Fruit fly (Drosophila melanogaster) whole organism, embryonic: ENCODE measurements around the gene RpL6.

ENCODE experiments used
- Awh ChIP-seq: fragments of 200-800 bp; sonication (Bioruptor generic); IDR thresholded peaks from 2 replicates; pipeline ENCODE4, ENCODE4 v1.3.6; 2022; ENCODE audit warnings: missing biosample characterization, missing genetic modification characterization
- Bgb ChIP-seq: fragments of 200-800 bp; sonication (Bioruptor generic); IDR thresholded peaks from 2 replicates; pipeline ENCODE4 v1.3.6; 2022; ENCODE audit warnings: missing biosample characterization, missing genetic modification characterization; ENCODE audit not compliant: partially characterized antibody
- CG10267 ChIP-seq: fragments of 200-800 bp; sonication (Bioruptor generic); optimal IDR thresholded peaks from 2 replicates; lab custom pipeline; 2018; ENCODE audit warnings: missing biosample characterization, mild to moderate bottlenecking, missing genetic modification characterization, moderate library complexity
- CG10431 ChIP-seq: fragments of 200-800 bp; sonication (Bioruptor generic); optimal IDR thresholded peaks from 3 replicates; lab custom pipeline; 2018; ENCODE audit warnings: missing biosample characterization, mild to moderate bottlenecking, missing genetic modification characterization
- CG11504 ChIP-seq: fragments of 200-800 bp; sonication (Bioruptor generic); optimal IDR thresholded peaks from 3 replicates; lab custom pipeline; 2019; ENCODE audit warnings: missing biosample characterization, mild to moderate bottlenecking, missing genetic modification characterization, moderate library complexity
- CG11560 ChIP-seq: fragments of 200-800 bp; sonication (Bioruptor generic); IDR thresholded peaks from 3 replicates; pipeline ENCODE4 v1.3.6; 2022; ENCODE audit warnings: missing biosample characterization, missing genetic modification characterization
- CG12391 ChIP-seq: fragments of 200-800 bp; sonication (Bioruptor generic); optimal IDR thresholded peaks from 3 replicates; lab custom pipeline; 2018; ENCODE audit warnings: missing biosample characterization, mild to moderate bottlenecking, missing genetic modification characterization, moderate library complexity
- CG13123 ChIP-seq: fragments of 200-800 bp; sonication (Bioruptor generic); optimal IDR thresholded peaks from 2 replicates; lab custom pipeline; 2016; ENCODE audit warnings: missing biosample characterization, missing genetic modification characterization
- CG14441 ChIP-seq: fragments of 200-800 bp; sonication (Bioruptor generic); IDR thresholded peaks from 2 replicates; pipeline ENCODE4 v1.3.6; 2022; ENCODE audit warnings: missing biosample characterization, missing genetic modification characterization
- CG1529 ChIP-seq: fragments of 200-800 bp; sonication (Bioruptor generic); optimal IDR thresholded peaks from 3 replicates; lab custom pipeline; 2018; ENCODE audit warnings: missing biosample characterization, missing genetic modification characterization
- CG15514 ChIP-seq: fragments of 200-800 bp; sonication (Bioruptor generic); optimal IDR thresholded peaks from 3 replicates; lab custom pipeline; 2017; ENCODE audit warnings: missing biosample characterization, missing genetic modification characterization, mild to moderate bottlenecking, moderate library complexity, missing genetic modification reagents
- CG17359 ChIP-seq: fragments of 200-800 bp; sonication (Bioruptor generic); optimal IDR thresholded peaks from 3 replicates; lab custom pipeline; 2018; ENCODE audit warnings: missing biosample characterization, mild to moderate bottlenecking, missing genetic modification characterization, moderate library complexity
- CG18011 ChIP-seq: fragments of 200-800 bp; sonication (Bioruptor generic); optimal IDR thresholded peaks from 2 replicates; lab custom pipeline; 2017; ENCODE audit warnings: missing biosample characterization, missing genetic modification characterization, mild to moderate bottlenecking, moderate library complexity, missing genotype
- CG1832 ChIP-seq: fragments of 200-800 bp; sonication (Bioruptor generic); optimal IDR thresholded peaks from 2 replicates; lab custom pipeline; 2017; ENCODE audit warnings: missing biosample characterization, mild to moderate bottlenecking, missing genetic modification characterization, inconsistent platforms
- CG18599 ChIP-seq: fragments of 200-800 bp; sonication (Bioruptor generic); optimal IDR thresholded peaks from 3 replicates; lab custom pipeline; 2017; ENCODE audit warnings: missing biosample characterization, missing genetic modification characterization, mild to moderate bottlenecking, moderate library complexity, missing genetic modification reagents
- CG2129 ChIP-seq: fragments of 200-800 bp; sonication (Bioruptor generic); IDR thresholded peaks from 2 replicates; pipeline ENCODE4 v1.3.6; 2022; ENCODE audit warnings: missing biosample characterization, missing genetic modification characterization; ENCODE audit not compliant: partially characterized antibody
- CG4707 ChIP-seq: fragments of 200-800 bp; sonication (Bioruptor generic); optimal IDR thresholded peaks from 2 replicates; lab custom pipeline; 2018; ENCODE audit warnings: missing biosample characterization, mild to moderate bottlenecking, missing genetic modification characterization, moderate library complexity
- CG5245 ChIP-seq: fragments of 200-800 bp; sonication (Bioruptor generic); optimal IDR thresholded peaks from 3 replicates; lab custom pipeline; 2016; ENCODE audit warnings: missing biosample characterization, missing genetic modification characterization
- CG6175 ChIP-seq: fragments of 200-800 bp; sonication (Bioruptor generic); IDR thresholded peaks from 3 replicates; pipeline ENCODE4 v1.3.6; 2022; ENCODE audit warnings: missing biosample characterization, missing genetic modification characterization
- CG7987 ChIP-seq: fragments of 200-800 bp; sonication (Bioruptor generic); optimal IDR thresholded peaks from 2 replicates; lab custom pipeline; 2018; ENCODE audit warnings: missing biosample characterization, mild to moderate bottlenecking, missing genetic modification characterization, moderate library complexity
- CG8359 ChIP-seq: fragments of 200-800 bp; sonication (Bioruptor generic); optimal IDR thresholded peaks from 2 replicates; lab custom pipeline; 2017; ENCODE audit warnings: missing biosample characterization, mild to moderate bottlenecking, missing genetic modification characterization, borderline replicate concordance
- CG9609 ChIP-seq: fragments of 200-800 bp; sonication (Bioruptor generic); optimal IDR thresholded peaks from 3 replicates; lab custom pipeline; 2016; ENCODE audit warnings: missing biosample characterization, missing genetic modification characterization
- CTCF ChIP-seq: fragments of 200-800 bp; sonication (Bioruptor generic); optimal IDR thresholded peaks from 2 replicates; lab custom pipeline; 2017; ENCODE audit warnings: missing biosample characterization, mild to moderate bottlenecking, missing genetic modification characterization, moderate library complexity
- Dp ChIP-seq: fragments of 200-800 bp; sonication (Bioruptor generic); optimal IDR thresholded peaks from 2 replicates; lab custom pipeline; 2018; ENCODE audit warnings: missing biosample characterization, mild to moderate bottlenecking, missing genetic modification characterization, moderate library complexity
- Elba2 ChIP-seq: fragments of 200-800 bp; sonication (Bioruptor generic); optimal IDR thresholded peaks from 3 replicates; lab custom pipeline; 2016; ENCODE audit warnings: missing biosample characterization, missing genetic modification characterization
- GATAe ChIP-seq: fragments of 200-800 bp; sonication (Bioruptor generic); conservative IDR thresholded peaks from 2 replicates; pipeline ENCODE4 v1.3.6; 2022; ENCODE audit warnings: missing biosample characterization, missing genetic modification characterization
- HmgD ChIP-seq: fragments of 200-800 bp; sonication (Bioruptor generic); optimal IDR thresholded peaks from 3 replicates; lab custom pipeline; 2016; ENCODE audit warnings: missing biosample characterization, missing genetic modification characterization
- Mad ChIP-seq: fragments of 200-800 bp; sonication (Bioruptor generic); optimal IDR thresholded peaks from 2 replicates; lab custom pipeline; 2016; ENCODE audit warnings: missing biosample characterization, missing genetic modification characterization
- Med ChIP-seq: fragments of 200-800 bp; sonication (Bioruptor generic); peaks from one replicate; lab custom pipeline; 2016; ENCODE audit warnings: missing biosample characterization, missing genetic modification characterization, mild to moderate bottlenecking, inconsistent platforms, moderate library complexity
- Neu2 ChIP-seq: fragments of 200-800 bp; sonication (Bioruptor generic); optimal IDR thresholded peaks from 3 replicates; lab custom pipeline; 2016; ENCODE audit warnings: missing biosample characterization, missing genetic modification characterization, borderline replicate concordance
- Nf-YB ChIP-seq: fragments of 200-800 bp; sonication (Bioruptor generic); optimal IDR thresholded peaks from 3 replicates; lab custom pipeline; 2019; ENCODE audit warnings: missing biosample characterization, mild to moderate bottlenecking, missing genetic modification characterization, moderate library complexity
- Nf-YC ChIP-seq: fragments of 200-800 bp; optimal IDR thresholded peaks from 3 replicates; lab custom pipeline; 2019; ENCODE audit warnings: missing biosample characterization, mild to moderate bottlenecking, missing genetic modification characterization, moderate library complexity
- Oli ChIP-seq: fragments of 200-800 bp; sonication (Bioruptor generic); optimal IDR thresholded peaks from 2 replicates; lab custom pipeline; 2018; ENCODE audit warnings: missing biosample characterization, mild to moderate bottlenecking, missing genetic modification characterization, moderate library complexity
- Ptx1 ChIP-seq: fragments of 200-800 bp; sonication (Bioruptor generic); IDR thresholded peaks from 2 replicates; pipeline ENCODE4 v1.3.6; 2022; ENCODE audit warnings: missing biosample characterization, missing genetic modification characterization
- Usf ChIP-seq: fragments of 200-800 bp; sonication (Bioruptor generic); optimal IDR thresholded peaks from 2 replicates; lab custom pipeline; 2017; ENCODE audit warnings: missing genotype, missing biosample characterization, missing genetic modification characterization
- Xrp1 ChIP-seq: fragments of 200-800 bp; sonication (Bioruptor generic); IDR thresholded peaks from 2 replicates; pipeline ENCODE4 v1.3.6; 2022; ENCODE audit warnings: missing biosample characterization, missing genetic modification characterization
- ap ChIP-seq: fragments of 200-800 bp; sonication (Bioruptor generic); IDR thresholded peaks from 2 replicates; pipeline ENCODE4 v1.3.6; 2022; ENCODE audit warnings: missing biosample characterization, missing genetic modification characterization
- cas ChIP-seq: fragments of 200-800 bp; sonication (Bioruptor generic); IDR thresholded peaks from 2 replicates; pipeline ENCODE4 v1.3.6; 2022; ENCODE audit warnings: missing biosample characterization, missing genetic modification characterization
- danr ChIP-seq: fragments of 200-800 bp; sonication (Bioruptor generic); IDR thresholded peaks from 2 replicates; pipeline ENCODE4 v1.3.6; 2022; ENCODE audit warnings: missing biosample characterization, missing genetic modification characterization
- hkb ChIP-seq, 2 experiments: fragments of 200-800 bp in 1 of 2; fragments of >200 bp in 1 of 2; sonication (Bioruptor generic) in 1 of 2; IDR thresholded peaks in 1 of 2; optimal IDR thresholded peaks in 1 of 2; 2 replicates each; pipeline versions ENCODE4 v1.3.6 to Lab custom; 2017 to 2022; ENCODE audit warnings: missing biosample characterization in 1 of 2, missing genetic modification characterization in 1 of 2
- luna ChIP-seq: fragments of 200-800 bp; sonication (Bioruptor generic); optimal IDR thresholded peaks from 2 replicates; lab custom pipeline; 2016; ENCODE audit warnings: missing biosample characterization, missing genetic modification characterization
- nerfin-2 ChIP-seq: fragments of 200-800 bp; sonication (Bioruptor generic); IDR thresholded peaks from 2 replicates; pipeline ENCODE4 v1.3.6; 2022; ENCODE audit warnings: missing biosample characterization, missing genetic modification characterization; ENCODE audit not compliant: partially characterized antibody
- otp ChIP-seq: fragments of 200-800 bp; sonication (Bioruptor generic); IDR thresholded peaks from 3 replicates; pipeline ENCODE4, ENCODE4 v1.3.6; 2022; ENCODE audit warnings: missing biosample characterization, missing genetic modification characterization
- pum ChIP-seq: fragments of 200-800 bp; sonication (Bioruptor generic); optimal IDR thresholded peaks from 2 replicates; lab custom pipeline; 2016; ENCODE audit warnings: missing biosample characterization, missing genetic modification characterization
- row ChIP-seq: fragments of 200-800 bp; sonication (Bioruptor generic); IDR thresholded peaks from 3 replicates; pipeline ENCODE4 v1.3.6; 2022; ENCODE audit warnings: missing biosample characterization, missing genetic modification characterization
- sens ChIP-seq: fragments of 200-800 bp; sonication (Bioruptor generic); peaks from one replicate; lab custom pipeline; 2016; ENCODE audit warnings: missing biosample characterization, missing genetic modification characterization
- sr ChIP-seq: fragments of 200-800 bp; sonication (Bioruptor generic); IDR thresholded peaks from 3 replicates; pipeline ENCODE4 v1.3.6; 2022; ENCODE audit warnings: missing biosample characterization, missing genetic modification characterization

RpL6 gene

DNA sequence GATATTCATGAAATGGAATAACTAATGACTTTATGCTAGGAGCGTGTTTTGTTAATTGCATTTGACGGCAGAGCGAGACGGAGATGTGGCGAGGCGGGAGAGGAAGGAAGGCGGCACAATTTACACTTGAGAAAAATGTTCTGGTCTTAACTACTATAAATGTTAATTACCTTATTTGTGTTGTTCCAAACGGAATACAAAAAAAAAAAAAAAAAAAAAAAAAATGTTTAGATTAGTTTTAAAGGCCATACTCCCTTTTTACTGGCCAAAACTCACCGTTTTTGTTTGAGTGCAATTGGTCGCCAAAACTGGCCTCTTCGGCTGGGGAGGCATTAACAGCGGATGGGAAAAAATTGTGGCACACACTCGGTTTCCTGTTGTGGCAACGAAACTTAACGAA is 31.2 kb upstream of the RpL6 start (continued):
- TF ChIP-seq Awh, result no peak
- TF ChIP-seq CG15514 (GFP tag; lab: Kevin White, UChicago), result no peak
- no peak for TF ChIP-seq CG11560 (tag; lab: Robert Waterston, UW)
- no peak for TF ChIP-seq CG14441 (GFP tag; lab: Robert Waterston, UW)
- no peak for TF ChIP-seq CG10267 (tag; lab: Kevin White, UChicago)
- no peak for TF ChIP-seq ap (GFP tag; lab: Robert Waterston, UW)
- no peak for TF ChIP-seq CG7987 (GFP tag; lab: Kevin White, UChicago)
- TF ChIP-seq CG1529 (GFP tag; lab: Kevin White, UChicago), result no peak
- no peak for TF ChIP-seq Bgb (GFP tag; lab: Robert Waterston, UW)
- no peak for TF ChIP-seq CG10431 (GFP tag; lab: Kevin White, UChicago)
- TF ChIP-seq Oli (tag; lab: Kevin White, UChicago), result no peak
- no peak for TF ChIP-seq HmgD (GFP tag; lab: Kevin White, UChicago)
- TF ChIP-seq Dp (GFP tag; lab: Kevin White, UChicago), result no peak
- TF ChIP-seq CG9609, result no peak
- TF ChIP-seq CG12391 (tag; lab: Kevin White, UChicago), result no peak
- TF ChIP-seq CTCF (GFP tag; lab: Kevin White, UChicago), result no peak
- TF ChIP-seq CG11504 (tag; lab: Kevin White, UChicago), result peak; percentile 11
- TF ChIP-seq Xrp1 (GFP tag; lab: Robert Waterston, UW), result peak; percentile 36; the same call in 1 of the 2 replicates
- TF ChIP-seq row (GFP tag; lab: Robert Waterston, UW), result peak; percentile 45
- TF ChIP-seq CG6175 (GFP tag; lab: Robert Waterston, UW), result no peak
- TF ChIP-seq CG18599 (GFP tag; lab: Kevin White, UChicago), result peak; percentile 19
- TF ChIP-seq Ptx1, result 0 out of 2 replicates have a peak, but pooled peaks have one; percentile 12
- TF ChIP-seq Mad, result no peak
- TF ChIP-seq CG4707 (GFP tag; lab: Kevin White, UChicago), result no peak
- TF ChIP-seq hkb (optimal IDR thresholded peaks at IDR 0.05; lab: Kevin White, UChicago), result no peak
- no peak for TF ChIP-seq hkb (GFP tag; IDR thresholded peaks at IDR 0.05; lab: Robert Waterston, UW)
- TF ChIP-seq CG1832 (GFP tag; lab: Kevin White, UChicago), result no peak
- TF ChIP-seq CG17359 (tag; lab: Kevin White, UChicago), result no peak
- no peak for TF ChIP-seq nerfin-2
- TF ChIP-seq Elba2 (GFP tag; lab: Kevin White, UChicago), result no peak
- no peak for TF ChIP-seq pum (GFP tag; lab: Kevin White, UChicago)
- TF ChIP-seq cas, result no peak

DNA sequence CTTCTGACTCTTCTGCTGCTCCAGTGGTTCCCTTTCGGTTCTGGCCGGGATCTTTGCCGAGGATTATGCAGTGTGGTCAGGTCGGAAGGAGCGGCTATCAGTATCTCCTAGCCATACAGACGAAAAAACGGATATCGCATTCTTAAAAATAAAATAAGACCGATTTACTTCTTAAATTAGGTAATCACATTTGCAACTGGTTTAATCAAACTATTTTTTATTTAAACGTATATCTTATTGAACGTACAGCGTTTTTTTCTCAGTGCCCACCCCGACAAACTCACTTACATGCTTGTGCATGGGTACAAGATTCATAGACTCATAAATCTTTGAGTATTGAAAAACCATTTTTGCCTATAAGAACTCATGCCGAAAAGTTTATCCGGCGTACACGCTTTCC is 30.2 kb upstream of the RpL6 start:
- no peak for TF ChIP-seq Nf-YC (tag; lab: Kevin White, UChicago)
- no peak for TF ChIP-seq CG8359 (GFP tag; lab: Kevin White, UChicago)
- TF ChIP-seq Med (GFP tag; lab: Kevin White, UChicago), result peak; percentile 51
- no peak for TF ChIP-seq Neu2 (GFP tag; lab: Kevin White, UChicago)
- no peak for TF ChIP-seq Nf-YB (GFP tag; lab: Kevin White, UChicago)
- TF ChIP-seq CG18011 (GFP tag; lab: Kevin White, UChicago), result no peak
- no peak for TF ChIP-seq Usf
- TF ChIP-seq CG5245 (GFP tag; lab: Kevin White, UChicago), result no peak
- TF ChIP-seq GATAe (GFP tag; lab: Robert Waterston, UW), result no peak
- TF ChIP-seq sens (GFP tag; lab: Kevin White, UChicago), result peak; percentile 64
- no peak for TF ChIP-seq danr
- no peak for TF ChIP-seq luna (GFP tag; lab: Kevin White, UChicago)
- TF ChIP-seq otp (GFP tag; lab: Robert Waterston, UW), result no peak
- no peak for TF ChIP-seq CG2129 (GFP tag; lab: Robert Waterston, UW)
- no peak for TF ChIP-seq CG13123 (GFP tag; lab: Kevin White, UChicago)
- TF ChIP-seq sr, result no peak
